Fruit fly (Drosophila melanogaster): ENCODE results near the gene CG13458.
A peak's percentile ranks its signal among the peaks of the same experiment; 100 is the strongest.

Gene CG13458

DNA sequence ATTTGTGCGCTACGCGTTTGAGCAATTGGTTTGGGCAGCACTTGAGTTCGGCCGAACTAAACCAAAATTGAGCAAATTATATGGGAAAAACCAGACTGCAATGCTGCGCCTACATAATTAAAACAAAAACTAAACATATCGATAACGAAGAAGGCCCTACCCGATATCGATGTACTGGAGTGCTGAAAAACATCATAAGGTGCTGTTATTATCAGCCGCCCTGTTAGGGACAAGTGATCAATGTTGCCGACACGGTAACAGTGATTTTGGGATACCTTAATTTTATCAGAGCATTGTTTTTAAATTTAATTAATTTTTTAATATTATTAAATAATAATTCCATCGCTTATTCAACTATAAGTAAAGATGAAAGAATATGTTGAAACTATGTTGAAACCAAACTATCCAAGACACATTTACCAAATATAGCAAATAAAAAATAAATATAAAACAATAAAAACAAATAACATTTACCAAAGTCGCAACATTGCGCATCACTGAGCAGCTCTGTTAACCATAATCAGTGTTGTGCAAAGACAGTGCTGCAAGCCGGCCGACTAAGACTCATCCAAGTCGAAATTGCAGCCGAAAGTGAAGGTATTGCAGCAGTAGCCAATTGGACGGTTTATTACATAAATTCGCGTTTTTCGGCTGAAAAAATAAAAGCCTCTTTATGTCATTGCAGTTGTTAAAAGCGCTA, 18.6 kb upstream of the CG13458 start, which contains the start of the genes sstn, Plp and GlyRS (continued):
- TF ChIP-seq CG9797 (GFP tag; optimal IDR thresholded peaks at IDR 0.05) (peak; percentile 5), CG12391 (tag; optimal IDR thresholded peaks at IDR 0.05) (peak; percentile 65), Hr51 (GFP tag; optimal IDR thresholded peaks at IDR 0.05) (peak in 1 of 2 experiments; percentile 30), CG18619 (GFP tag; optimal IDR thresholded peaks at IDR 0.05) (peak; percentile 57), D19A (tag; optimal IDR thresholded peaks at IDR 0.05) (peak; percentile 33), dmrt11E (tag; optimal IDR thresholded peaks at IDR 0.05) (peak; percentile 36), CG4360 (GFP tag; IDR thresholded peaks at IDR 0.05) (no peak), CG1233 (GFP tag; optimal IDR thresholded peaks at IDR 0.05) (no peak), CG12659 (GFP tag; optimal IDR thresholded peaks at IDR 0.05) (peak; percentile 81), Sox100B (GFP tag; optimal IDR thresholded peaks at IDR 0.05) (peak; percentile 68), row (GFP tag; IDR thresholded peaks at IDR 0.05) (peak; percentile 83), CG15269 (tag; optimal IDR thresholded peaks at IDR 0.05) (peak; percentile 33), Asciz (GFP tag; optimal IDR thresholded peaks at IDR 0.05) (peak; percentile 23), ewg (GFP tag; optimal IDR thresholded peaks at IDR 0.05) (peak; percentile 18), zen (tag; optimal IDR thresholded peaks at IDR 0.05) (peak; percentile 5), amos (GFP tag; IDR thresholded peaks at IDR 0.05; ENCODE audit: partially characterized antibody) (peak; percentile 61), seq (GFP tag; IDR thresholded peaks at IDR 0.05) (no peak), hbn (GFP tag; IDR thresholded peaks at IDR 0.05; ENCODE audit: partially characterized antibody) (peak; percentile 43; the same call in 1 of the 2 replicates), CG3407 (GFP tag; optimal IDR thresholded peaks at IDR 0.05) (peak; percentile 28), CG13296 (GFP tag; optimal IDR thresholded peaks at IDR 0.05) (peak; percentile 49), CG12104 (GFP tag; optimal IDR thresholded peaks at IDR 0.05) (peak; percentile 39), CG8924 (tag; optimal IDR thresholded peaks at IDR 0.05) (peak; percentile 29), CG2202 (tag; optimal IDR thresholded peaks at IDR 0.05) (no peak), gcm (GFP tag; optimal IDR thresholded peaks at IDR 0.05) (peak; percentile 22), Elba2 (GFP tag; optimal IDR thresholded peaks at IDR 0.05) (peak; percentile 92), crol (GFP tag; IDR thresholded peaks at IDR 0.05) (peak; percentile 28; the same call in 1 of the 2 replicates), CG14710 (tag; optimal IDR thresholded peaks at IDR 0.05) (peak; percentile 68), CG10147 (GFP tag; optimal IDR thresholded peaks at IDR 0.05) (peak; percentile 58), CG13624 (GFP tag; optimal IDR thresholded peaks at IDR 0.05) (no peak), Pdp1 (GFP tag; optimal IDR thresholded peaks at IDR 0.05) (peak in 1 of 2 experiments; percentile 39), Ssrp (tag; optimal IDR thresholded peaks at IDR 0.05) (peak; percentile 12), CG34422 (GFP tag; IDR thresholded peaks at IDR 0.05) (peak; percentile 41; the same call in 1 of the 3 replicates), CG7271 (tag; optimal IDR thresholded peaks at IDR 0.05) (no peak), D (optimal IDR thresholded peaks at IDR 0.05) (no peak), D (GFP tag; optimal IDR thresholded peaks at IDR 0.05) (peak; percentile 27), CG17385 (GFP tag; optimal IDR thresholded peaks at IDR 0.05) (peak; percentile 27), Dref (GFP tag; IDR thresholded peaks at IDR 0.05) (peak; percentile 71), Blimp-1 (GFP tag; optimal IDR thresholded peaks at IDR 0.05) (peak; percentile 40), CG4617 (GFP tag; optimal IDR thresholded peaks at IDR 0.05; ENCODE audit: borderline replicate concordance) (peak; percentile 35), CG18599 (GFP tag; optimal IDR thresholded peaks at IDR 0.05) (peak; percentile 59), Lpt (GFP tag; optimal IDR thresholded peaks at IDR 0.05) (no peak), Fer3 (tag; optimal IDR thresholded peaks at IDR 0.05) (peak; percentile 16), Hmr (GFP tag; optimal IDR thresholded peaks at IDR 0.05) (peak; percentile 41), ato (GFP tag; IDR thresholded peaks at IDR 0.05; ENCODE audit: partially characterized antibody) (0 out of 2 replicates have a peak, but pooled peaks have one; percentile 20), otp (GFP tag; IDR thresholded peaks at IDR 0.05) (no peak), ci (GFP tag; IDR thresholded peaks at IDR 0.05) (peak; percentile 55; the same call in 1 of the 3 replicates), CG13424 (tag; optimal IDR thresholded peaks at IDR 0.05) (peak; percentile 32)

All from whole organism, embryonic.